Fruit fly (Drosophila melanogaster) whole organism, adult: ENCODE data around the gene STUB1.

Experiments used
- CG11617 ChIP-seq: fragments of 200-800 bp; sonication (Bioruptor generic); optimal IDR thresholded peaks from 2 replicates; lab custom pipeline; 2017; ENCODE audit warnings: mild to moderate bottlenecking, missing biosample characterization, missing genetic modification reagents, missing genetic modification characterization
- CG12768 ChIP-seq: fragments of 200-800 bp; sonication (Bioruptor generic); optimal IDR thresholded peaks from 2 replicates; lab custom pipeline; 2017; ENCODE audit warnings: missing biosample characterization, missing genetic modification characterization, mild to moderate bottlenecking, moderate library complexity, missing genetic modification reagents
- CG14711 ChIP-seq: fragments of 200-800 bp; sonication (Bioruptor generic); optimal IDR thresholded peaks from 2 replicates; lab custom pipeline; 2018; ENCODE audit warnings: missing biosample characterization, mild to moderate bottlenecking, missing genetic modification characterization, moderate library complexity
- CG1620 ChIP-seq: fragments of 200-800 bp; sonication (Bioruptor generic); optimal IDR thresholded peaks from 2 replicates; lab custom pipeline; 2016; ENCODE audit warnings: missing biosample characterization, missing genetic modification characterization
- CG33017 ChIP-seq: fragments of 200-800 bp; sonication (Bioruptor generic); optimal IDR thresholded peaks from 2 replicates; lab custom pipeline; 2018; ENCODE audit warnings: missing biosample characterization, mild to moderate bottlenecking, missing genetic modification characterization, moderate library complexity
- CG5204 ChIP-seq: fragments of 200-800 bp; sonication (Bioruptor generic); optimal IDR thresholded peaks from 2 replicates; lab custom pipeline; 2016; ENCODE audit warnings: missing biosample characterization, missing genetic modification characterization
- CG7045 ChIP-seq: fragments of 200-800 bp; sonication (Bioruptor generic); optimal IDR thresholded peaks from 2 replicates; lab custom pipeline; 2017; ENCODE audit warnings: missing biosample characterization, mild to moderate bottlenecking, missing genetic modification characterization
- CG7101 ChIP-seq: fragments of 200-800 bp; sonication (Bioruptor generic); optimal IDR thresholded peaks from 2 replicates; lab custom pipeline; 2018; ENCODE audit warnings: missing biosample characterization, mild to moderate bottlenecking, missing genetic modification characterization, moderate library complexity
- Clk ChIP-seq: fragments of 200-800 bp; sonication (Bioruptor generic); optimal IDR thresholded peaks from 2 replicates; lab custom pipeline; 2017; ENCODE audit warnings: missing biosample characterization, missing genetic modification characterization
- Crg-1 ChIP-seq: fragments of 200-800 bp; sonication (Bioruptor generic); optimal IDR thresholded peaks from 2 replicates; lab custom pipeline; 2016; ENCODE audit warnings: missing biosample characterization, missing genetic modification characterization
- Hr96 ChIP-seq: fragments of 200-800 bp; sonication (Bioruptor generic); optimal IDR thresholded peaks from 2 replicates; lab custom pipeline; 2016; ENCODE audit warnings: missing biosample characterization, missing genetic modification characterization
- Mnt ChIP-seq: fragments of 200-800 bp; sonication (Bioruptor generic); optimal IDR thresholded peaks from 2 replicates; lab custom pipeline; 2016; ENCODE audit warnings: missing biosample characterization, mild to moderate bottlenecking, missing genetic modification characterization
- bab1 ChIP-seq: fragments of 200-800 bp; sonication (Bioruptor generic); optimal IDR thresholded peaks from 3 replicates; lab custom pipeline; 2019; ENCODE audit warnings: missing biosample characterization, mild to moderate bottlenecking, missing genetic modification characterization, moderate library complexity
- cic ChIP-seq: fragments of 200-800 bp; sonication (Bioruptor generic); optimal IDR thresholded peaks from 2 replicates; lab custom pipeline; 2017; ENCODE audit warnings: missing biosample characterization, mild to moderate bottlenecking, missing genetic modification characterization, moderate library complexity
- cnc ChIP-seq, 2 experiments: fragments of >200 bp; optimal IDR thresholded peaks; 2 replicates each; lab custom pipeline; 2017
- kay ChIP-seq: fragments of 200-800 bp; sonication (Bioruptor generic); peaks from one replicate; lab custom pipeline; 2016; ENCODE audit warnings: missing biosample characterization, missing genetic modification characterization, borderline replicate concordance
- ovo ChIP-seq: fragments of 200-800 bp; sonication (Bioruptor generic); optimal IDR thresholded peaks from 2 replicates; lab custom pipeline; 2016; ENCODE audit warnings: missing biosample characterization, missing genetic modification characterization
- pad ChIP-seq: fragments of 200-800 bp; sonication (Bioruptor generic); optimal IDR thresholded peaks from 3 replicates; lab custom pipeline; 2017; ENCODE audit warnings: missing biosample characterization, missing genetic modification characterization, mild to moderate bottlenecking, moderate library complexity, missing genetic modification reagents
- tj ChIP-seq: fragments of 200-800 bp; sonication (Bioruptor generic); optimal IDR thresholded peaks from 3 replicates; lab custom pipeline; 2017; ENCODE audit warnings: missing biosample characterization, mild to moderate bottlenecking, missing genetic modification characterization, moderate library complexity
- toe ChIP-seq: fragments of 200-800 bp; sonication (Bioruptor generic); optimal IDR thresholded peaks from 2 replicates; lab custom pipeline; 2016; ENCODE audit warnings: missing biosample characterization, missing genetic modification characterization

STUB1 gene

DNA sequence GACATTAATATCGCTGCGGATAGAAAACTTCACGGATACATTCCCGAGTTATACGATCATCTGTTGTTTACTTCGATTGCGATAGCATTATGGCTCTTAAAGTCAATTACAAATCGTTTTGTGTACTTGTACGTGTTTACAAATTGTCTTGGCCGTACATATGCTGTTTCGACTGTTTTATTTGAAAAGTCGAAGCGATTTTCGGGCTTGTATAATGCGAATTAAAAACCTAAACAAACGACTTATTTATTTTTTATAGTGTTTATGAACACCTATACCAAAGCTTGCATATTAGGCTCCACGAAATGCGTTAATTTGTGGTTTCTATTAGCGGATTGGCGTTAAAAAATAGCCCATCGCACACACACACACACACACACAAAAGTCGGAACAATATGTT lies 34.9 kb downstream of the STUB1 start:
- TF ChIP-seq Crg-1: no peak
- peak; percentile 67 for TF ChIP-seq kay (GFP tag; lab: Kevin White, UChicago)
- no peak for TF ChIP-seq CG12768 (GFP tag; lab: Kevin White, UChicago)
- TF ChIP-seq tj (GFP tag; lab: Kevin White, UChicago): no peak
- TF ChIP-seq ovo (GFP tag; lab: Kevin White, UChicago): no peak
- TF ChIP-seq Mnt: no peak

DNA sequence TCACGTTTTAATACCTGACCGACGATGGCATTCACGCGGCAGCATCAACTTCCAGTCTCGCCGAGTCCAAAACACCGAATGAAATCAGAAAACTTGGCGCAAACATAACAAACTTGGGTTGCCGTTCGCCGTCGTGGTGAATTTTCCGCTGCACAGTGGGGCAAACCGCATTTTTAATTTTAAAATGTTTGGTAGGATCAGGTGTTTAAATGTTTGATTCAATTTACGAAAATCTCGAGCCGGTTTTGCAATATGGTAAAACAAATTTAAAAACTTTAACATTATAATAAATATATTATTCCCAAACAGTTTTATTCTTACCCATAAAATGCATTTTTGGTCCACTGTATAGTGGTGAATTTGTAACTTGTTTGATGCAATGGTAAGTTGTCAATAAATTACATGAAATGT lies 36.9 kb downstream of the STUB1 start, which contains the start of gene RluA-1:
TSS of gene RluA-1 (minus strand) at position 82 of the 411 bp plus-strand sequence.
- peak; percentile 89 for TF ChIP-seq CG7101 (tag; lab: Kevin White, UChicago)
- peak; percentile 82 for TF ChIP-seq kay (GFP tag; lab: Kevin White, UChicago)
- TF ChIP-seq toe (GFP tag; lab: Kevin White, UChicago): no peak
- TF ChIP-seq Hr96 (GFP tag; lab: Kevin White, UChicago): peak; percentile 61
- TF ChIP-seq CG14711: peak; percentile 85
- TF ChIP-seq bab1 (GFP tag; lab: Kevin White, UChicago): peak; percentile 76
- TF ChIP-seq tj (GFP tag; lab: Kevin White, UChicago): peak; percentile 40
- peak; percentile 86 for TF ChIP-seq CG12768 (GFP tag; lab: Kevin White, UChicago)
- TF ChIP-seq pad (GFP tag; lab: Kevin White, UChicago): peak; percentile 65
- no peak for TF ChIP-seq CG5204 (GFP tag; lab: Kevin White, UChicago)
- TF ChIP-seq cnc (optimal IDR thresholded peaks at IDR 0.05; lab: Kevin White, UChicago): no peak
- peak; percentile 66 for TF ChIP-seq CG11617 (GFP tag; lab: Kevin White, UChicago)
- TF ChIP-seq ovo (GFP tag; lab: Kevin White, UChicago): peak; percentile 11
- peak; percentile 59 for TF ChIP-seq Crg-1
- TF ChIP-seq CG7045 (GFP tag; lab: Kevin White, UChicago): peak; percentile 93
- TF ChIP-seq cic: peak; percentile 4
- TF ChIP-seq Mnt: peak; percentile 54
- peak; percentile 90 for TF ChIP-seq CG33017 (tag; lab: Kevin White, UChicago)
- peak; percentile 38 for TF ChIP-seq CG1620
- TF ChIP-seq Clk (GFP tag; lab: Kevin White, UChicago): peak; percentile 28

DNA sequence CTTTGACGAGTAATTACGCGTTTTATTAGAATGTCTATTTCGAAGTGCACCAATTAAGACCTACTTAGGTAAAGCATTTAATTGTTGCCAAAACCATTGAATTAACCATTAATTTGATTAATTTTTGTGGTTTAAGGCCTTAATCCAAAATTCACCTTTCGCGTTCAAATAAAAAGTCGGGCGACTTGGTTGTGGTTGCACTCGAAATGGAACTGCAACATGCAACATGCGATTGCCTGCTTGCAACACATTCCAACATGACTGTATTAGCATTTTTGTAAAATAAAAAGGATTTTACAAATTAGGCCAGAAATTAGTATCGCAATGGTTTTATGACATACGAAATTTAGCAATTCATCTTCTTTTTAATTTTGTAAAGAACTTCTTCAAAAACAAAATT lies 37.5 kb downstream of the STUB1 start:
- TF ChIP-seq Crg-1: no peak
- TF ChIP-seq CG5204 (GFP tag; lab: Kevin White, UChicago): no peak
- TF ChIP-seq Clk (GFP tag; lab: Kevin White, UChicago): no peak
- no peak for TF ChIP-seq kay (GFP tag; lab: Kevin White, UChicago)
- no peak for TF ChIP-seq cic

DNA sequence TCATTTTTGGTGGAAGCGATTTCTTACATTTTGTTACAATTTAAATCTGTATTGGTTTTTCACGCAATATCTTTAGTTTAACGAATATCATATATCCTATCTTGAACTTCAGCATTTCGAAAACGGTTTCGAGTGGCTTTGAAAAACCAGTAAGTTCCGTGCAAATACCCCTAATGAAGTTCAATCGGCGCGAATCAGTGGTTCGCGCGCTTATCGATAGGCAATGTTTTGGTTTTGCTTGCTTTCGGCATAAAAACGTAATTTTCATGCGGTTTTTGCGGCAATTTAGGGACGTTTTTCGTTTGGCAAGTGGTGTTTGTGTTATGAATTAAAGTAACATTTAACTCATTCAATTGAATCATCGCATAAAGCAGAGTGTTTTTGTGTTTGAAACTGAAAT lies 39.5 kb downstream of the STUB1 start, which contains the start of gene RluA-2:
TSS of gene RluA-2 (plus strand) at position 195 of the 400 bp plus-strand sequence.
- TF ChIP-seq cic: no peak
- no peak for TF ChIP-seq Hr96 (GFP tag; lab: Kevin White, UChicago)
- TF ChIP-seq tj (GFP tag; lab: Kevin White, UChicago): no peak
- no peak for TF ChIP-seq pad (GFP tag; lab: Kevin White, UChicago)
- no peak for TF ChIP-seq Clk (GFP tag; lab: Kevin White, UChicago)
- no peak for TF ChIP-seq CG33017 (tag; lab: Kevin White, UChicago)
- no peak for TF ChIP-seq Crg-1
- no peak for TF ChIP-seq CG7045 (GFP tag; lab: Kevin White, UChicago)
- no peak for TF ChIP-seq CG5204 (GFP tag; lab: Kevin White, UChicago)
- no peak for TF ChIP-seq CG14711
- TF ChIP-seq bab1 (GFP tag; lab: Kevin White, UChicago): no peak
- no peak for TF ChIP-seq CG7101 (tag; lab: Kevin White, UChicago)
- no peak for TF ChIP-seq cnc (optimal IDR thresholded peaks at IDR 0.05; lab: Kevin White, UChicago)
- no peak for TF ChIP-seq CG11617 (GFP tag; lab: Kevin White, UChicago)

DNA sequence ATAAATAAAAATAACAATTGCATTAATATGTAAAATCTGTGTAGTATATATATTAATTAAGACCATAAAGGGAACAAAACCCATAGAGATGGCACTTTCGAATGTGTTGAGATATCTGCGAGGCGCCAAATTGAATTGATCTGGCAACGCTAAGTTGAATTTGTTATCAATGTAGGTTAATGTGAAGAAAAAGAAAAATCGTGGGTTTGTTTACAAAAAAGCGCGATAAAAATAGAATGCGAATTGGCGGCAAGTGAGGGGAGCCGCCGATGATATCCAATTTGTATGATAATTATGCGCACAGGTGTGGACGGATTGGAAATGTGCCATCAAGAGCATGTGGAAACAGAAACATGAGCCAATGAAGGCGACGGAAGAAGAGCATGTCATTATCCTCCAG lies 42.5 kb downstream of the STUB1 start:
- TF ChIP-seq cic: no peak
- no peak for TF ChIP-seq pad (GFP tag; lab: Kevin White, UChicago)
- TF ChIP-seq Mnt: peak; percentile 42
- TF ChIP-seq bab1 (GFP tag; lab: Kevin White, UChicago): no peak
- no peak for TF ChIP-seq CG11617 (GFP tag; lab: Kevin White, UChicago)

DNA sequence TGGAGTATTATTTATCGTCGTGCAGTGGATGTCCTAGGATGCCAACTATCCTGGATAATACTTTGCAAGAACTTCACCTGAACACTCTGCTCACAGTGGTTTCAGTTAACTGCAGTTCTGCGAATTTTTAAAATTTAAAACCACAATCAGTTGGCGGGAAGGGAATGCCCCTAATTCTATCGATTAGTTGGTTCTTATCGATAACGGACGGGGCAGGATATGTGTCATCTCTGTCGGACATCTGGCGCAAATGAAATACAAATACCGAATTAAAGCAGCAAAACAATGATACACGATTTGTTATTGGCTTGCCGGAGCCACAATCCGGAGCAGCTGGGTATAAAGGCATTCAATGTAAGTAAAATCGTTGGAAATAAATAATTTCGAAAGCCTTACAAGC lies 45.7 kb downstream of the STUB1 start, which contains the start of gene Grip75:
TSS of gene Grip75 (plus strand) at position 223 of the 400 bp plus-strand sequence.
- TF ChIP-seq bab1 (GFP tag; lab: Kevin White, UChicago) (no peak), Hr96 (GFP tag; lab: Kevin White, UChicago) (no peak), CG7101 (tag; lab: Kevin White, UChicago) (no peak)

DNA sequence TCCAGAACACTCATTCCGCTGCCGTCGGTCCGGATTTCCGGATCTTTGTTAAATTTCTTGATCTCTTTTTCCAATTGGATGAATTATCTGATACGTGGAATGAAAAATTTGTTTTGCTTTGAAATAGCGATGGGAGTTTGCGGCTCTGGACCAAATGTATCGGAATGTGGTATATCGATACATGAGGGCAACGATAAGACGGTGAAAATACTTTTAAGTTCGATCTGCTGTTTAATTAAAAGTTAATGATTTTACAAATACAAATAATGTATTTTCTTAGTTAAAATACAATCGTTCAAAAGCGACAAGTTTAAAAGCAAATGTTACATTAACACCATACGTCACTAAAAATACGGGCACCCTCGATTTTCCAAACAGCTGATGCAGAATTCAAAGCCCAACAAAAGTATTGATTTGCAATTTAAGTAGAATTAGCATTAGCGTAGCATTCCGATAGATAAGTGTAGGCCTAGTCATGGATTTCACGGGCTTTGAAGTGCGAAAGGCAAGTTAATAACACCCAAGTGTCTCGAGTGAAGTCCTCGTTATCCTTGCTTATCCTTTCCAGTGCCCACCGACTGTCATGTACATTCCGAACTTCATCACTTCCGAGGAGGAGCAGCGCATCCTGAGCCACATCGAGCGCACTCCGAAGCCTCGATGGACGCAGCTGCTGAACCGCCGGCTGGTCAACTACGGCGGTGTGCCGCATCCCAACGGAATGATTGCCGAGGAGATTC lies 51.3 kb downstream of the STUB1 start, which contains the start of the genes Cog4 and CG6144:
TSS of gene Cog4 (minus strand) at position 139 of the 740 bp plus-strand sequence.
TSS of gene CG6144 (plus strand) at position 211 of the 740 bp plus-strand sequence.
- TF ChIP-seq CG14711 (peak; percentile 32), Clk (GFP tag; lab: Kevin White, UChicago) (no peak), CG11617 (GFP tag; lab: Kevin White, UChicago) (peak; percentile 37), ovo (GFP tag; lab: Kevin White, UChicago) (no peak), Hr96 (GFP tag; lab: Kevin White, UChicago) (no peak), Crg-1 (no peak), Mnt (peak; percentile 36), toe (GFP tag; lab: Kevin White, UChicago) (no peak), tj (GFP tag; lab: Kevin White, UChicago) (peak; percentile 34), kay (GFP tag; lab: Kevin White, UChicago) (no peak), CG7045 (GFP tag; lab: Kevin White, UChicago) (no peak), CG5204 (GFP tag; lab: Kevin White, UChicago) (no peak), pad (GFP tag; lab: Kevin White, UChicago) (no peak), CG7101 (tag; lab: Kevin White, UChicago) (peak; percentile 6), cic (no peak), bab1 (GFP tag; lab: Kevin White, UChicago) (peak; percentile 74)
